Fruit fly (Drosophila melanogaster) whole organism, prepupa: ENCODE results near the gene Trc8.
A peak's percentile ranks its signal among the peaks of the same experiment; 100 is the strongest.

Experiments
- Blimp-1 ChIP-seq: fragments of 200-800 bp; sonication (Bioruptor generic); optimal IDR thresholded peaks from 3 replicates; lab custom pipeline; 2017; ENCODE audit warnings: missing biosample characterization, missing genetic modification characterization, mild to moderate bottlenecking, moderate library complexity, missing genetic modification reagents
- CG10631 ChIP-seq: fragments of 200-800 bp; sonication (Bioruptor generic); optimal IDR thresholded peaks from 2 replicates; lab custom pipeline; 2016; ENCODE audit warnings: missing biosample characterization, missing genetic modification characterization
- CG11762 ChIP-seq: fragments of 200-800 bp; sonication (Bioruptor generic); optimal IDR thresholded peaks from 3 replicates; lab custom pipeline; 2016; ENCODE audit warnings: missing biosample characterization, missing genetic modification characterization; ENCODE audit not compliant: insufficient read depth
- CG11902 ChIP-seq: fragments of 200-800 bp; sonication (Bioruptor generic); optimal IDR thresholded peaks from 3 replicates; lab custom pipeline; 2016; ENCODE audit warnings: missing biosample characterization, missing genetic modification characterization
- CG15336 ChIP-seq: fragments of 200-800 bp; sonication (Bioruptor generic); IDR thresholded peaks from 2 replicates; pipeline ENCODE4 v1.3.6; 2022; ENCODE audit warnings: missing biosample characterization, missing genetic modification characterization
- CG1621 ChIP-seq: fragments of 200-800 bp; sonication (Bioruptor generic); optimal IDR thresholded peaks from 3 replicates; lab custom pipeline; 2018; ENCODE audit warnings: missing biosample characterization, mild to moderate bottlenecking, missing genetic modification characterization
- CG16779 ChIP-seq: fragments of 200-800 bp; sonication (Bioruptor generic); optimal IDR thresholded peaks from 3 replicates; lab custom pipeline; 2017; ENCODE audit warnings: missing biosample characterization, mild to moderate bottlenecking, missing genetic modification characterization
- CG3032 ChIP-seq: fragments of 200-800 bp; optimal IDR thresholded peaks from 2 replicates; lab custom pipeline; 2019; ENCODE audit warnings: missing biosample characterization, mild to moderate bottlenecking, missing genetic modification characterization, moderate library complexity
- CG32006 ChIP-seq: fragments of 200-800 bp; sonication (Bioruptor generic); optimal IDR thresholded peaks from 3 replicates; lab custom pipeline; 2017; ENCODE audit warnings: missing biosample characterization, mild to moderate bottlenecking, missing genetic modification characterization
- CG34406 ChIP-seq: fragments of 200-800 bp; sonication (Bioruptor generic); optimal IDR thresholded peaks from 3 replicates; lab custom pipeline; 2016; ENCODE audit warnings: missing biosample characterization, missing genetic modification characterization
- CG3919 ChIP-seq: fragments of 200-800 bp; sonication (Bioruptor generic); optimal IDR thresholded peaks from 3 replicates; lab custom pipeline; 2016; ENCODE audit warnings: missing biosample characterization, missing genetic modification characterization
- CG4318 ChIP-seq: fragments of 200-800 bp; sonication (Bioruptor generic); optimal IDR thresholded peaks from 3 replicates; lab custom pipeline; 2017; ENCODE audit warnings: missing biosample characterization, mild to moderate bottlenecking, missing genetic modification characterization
- CG6163 ChIP-seq: fragments of 200-800 bp; sonication (Bioruptor generic); IDR thresholded peaks from 3 replicates; pipeline ENCODE4 v1.3.6; 2022; ENCODE audit warnings: missing biosample characterization, missing genetic modification characterization
- CG6276 ChIP-seq: fragments of 200-800 bp; sonication (Bioruptor generic); optimal IDR thresholded peaks from 2 replicates; lab custom pipeline; 2017; ENCODE audit warnings: missing biosample characterization, mild to moderate bottlenecking, missing genetic modification characterization
- CG6792 ChIP-seq: fragments of 200-800 bp; sonication (Bioruptor generic); optimal IDR thresholded peaks from 3 replicates; lab custom pipeline; 2016; ENCODE audit warnings: missing biosample characterization, missing genetic modification characterization
- CG7368 ChIP-seq: fragments of 200-800 bp; sonication (Bioruptor generic); optimal IDR thresholded peaks from 3 replicates; lab custom pipeline; 2016; ENCODE audit warnings: missing biosample characterization, missing genetic modification characterization
- CG8119 ChIP-seq: fragments of 200-800 bp; sonication (Bioruptor generic); IDR thresholded peaks from 3 replicates; pipeline ENCODE4 v1.3.6; 2022; ENCODE audit warnings: missing biosample characterization, missing genetic modification characterization
- CG8319 ChIP-seq: fragments of 200-800 bp; sonication (Bioruptor generic); optimal IDR thresholded peaks from 3 replicates; lab custom pipeline; 2016; ENCODE audit warnings: missing biosample characterization, missing genetic modification characterization
- CG8632 ChIP-seq: fragments of 200-800 bp; sonication (Bioruptor generic); optimal IDR thresholded peaks from 3 replicates; lab custom pipeline; 2016; ENCODE audit warnings: missing biosample characterization, missing genetic modification characterization
- Eip75B ChIP-seq: fragments of 200-800 bp; sonication (Bioruptor generic); optimal IDR thresholded peaks from 3 replicates; lab custom pipeline; 2016; ENCODE audit warnings: missing biosample characterization, missing genetic modification characterization
- Eip78C ChIP-seq: fragments of 200-800 bp; sonication (Bioruptor generic); peaks from one replicate; lab custom pipeline; 2016; ENCODE audit warnings: missing biosample characterization, missing genetic modification characterization
- Eip93F ChIP-seq: fragments of 200-800 bp; sonication (Bioruptor generic); optimal IDR thresholded peaks from 2 replicates; lab custom pipeline; 2016; ENCODE audit warnings: missing biosample characterization, mild to moderate bottlenecking, missing genetic modification characterization
- Ets21C ChIP-seq: fragments of 200-800 bp; sonication (Bioruptor generic); optimal IDR thresholded peaks from 3 replicates; lab custom pipeline; 2016; ENCODE audit warnings: missing biosample characterization, missing genetic modification characterization
- Gug ChIP-seq: fragments of 200-800 bp; sonication (Bioruptor generic); IDR thresholded peaks from 2 replicates; pipeline ENCODE4 v1.3.6; 2022; ENCODE audit warnings: missing biosample characterization, missing genetic modification characterization
- Hr38 ChIP-seq: sonication (Bioruptor generic); optimal IDR thresholded peaks from 2 replicates; lab custom pipeline; 2016; ENCODE audit warnings: missing biosample characterization, missing genetic modification characterization
- Hr39 ChIP-seq: fragments of 200-800 bp; sonication (Bioruptor generic); optimal IDR thresholded peaks from 2 replicates; lab custom pipeline; 2016; ENCODE audit warnings: missing biosample characterization, missing genetic modification characterization
- Lpt ChIP-seq: fragments of 200-800 bp; sonication (Bioruptor generic); optimal IDR thresholded peaks from 3 replicates; lab custom pipeline; 2016; ENCODE audit warnings: missing biosample characterization, missing genetic modification characterization
- Sox14 ChIP-seq: fragments of 200-800 bp; sonication (Bioruptor generic); optimal IDR thresholded peaks from 3 replicates; lab custom pipeline; 2016; ENCODE audit warnings: missing biosample characterization, missing genetic modification characterization
- acj6 ChIP-seq: fragments of 200-800 bp; sonication (Bioruptor generic); optimal IDR thresholded peaks from 3 replicates; lab custom pipeline; 2016; ENCODE audit warnings: missing biosample characterization, missing genetic modification characterization
- cyc ChIP-seq: fragments of 200-800 bp; sonication (Bioruptor generic); optimal IDR thresholded peaks from 3 replicates; lab custom pipeline; 2016; ENCODE audit warnings: missing biosample characterization, missing genetic modification characterization
- dsx ChIP-seq: fragments of 200-800 bp; optimal IDR thresholded peaks from 3 replicates; lab custom pipeline; 2019; ENCODE audit warnings: missing biosample characterization, mild to moderate bottlenecking, missing genetic modification characterization, moderate library complexity; ENCODE audit not compliant: poor library complexity, severe bottlenecking
- eg ChIP-seq: fragments of 200-800 bp; sonication (Bioruptor generic); IDR thresholded peaks from 3 replicates; pipeline ENCODE4 v1.3.6; 2022; ENCODE audit warnings: missing biosample characterization, missing genetic modification characterization
- fd59A ChIP-seq: fragments of 200-800 bp; sonication (Bioruptor generic); optimal IDR thresholded peaks from 2 replicates; lab custom pipeline; 2017; ENCODE audit warnings: missing biosample characterization, mild to moderate bottlenecking, missing genetic modification characterization, missing genetic modification reagents
- fd85E ChIP-seq: fragments of 200-800 bp; sonication (Bioruptor generic); optimal IDR thresholded peaks from 3 replicates; lab custom pipeline; 2016; ENCODE audit warnings: missing biosample characterization, missing genetic modification characterization
- fkh ChIP-seq: fragments of 200-800 bp; sonication (Bioruptor generic); optimal IDR thresholded peaks from 3 replicates; lab custom pipeline; 2017; ENCODE audit warnings: missing biosample characterization, mild to moderate bottlenecking, missing genetic modification characterization, moderate library complexity
- net ChIP-seq: fragments of 200-800 bp; sonication (Bioruptor generic); optimal IDR thresholded peaks from 3 replicates; lab custom pipeline; 2016; ENCODE audit warnings: missing biosample characterization, missing genetic modification characterization
- ss ChIP-seq, 2 experiments: fragments of 200-800 bp; sonication (Bioruptor generic); optimal IDR thresholded peaks; 2 replicates in 1 of 2; 3 replicates in 1 of 2; lab custom pipeline; 2017 to 2018; ENCODE audit warnings: mild to moderate bottlenecking in 2 of 2, missing biosample characterization in 2 of 2, missing genetic modification characterization in 2 of 2, moderate library complexity in 1 of 2
- svp ChIP-seq: fragments of 200-800 bp; sonication (Bioruptor generic); peaks from one replicate; lab custom pipeline; 2016; ENCODE audit warnings: missing biosample characterization, missing genetic modification characterization
- vri ChIP-seq: fragments of 200-800 bp; sonication (Bioruptor generic); optimal IDR thresholded peaks from 3 replicates; lab custom pipeline; 2016; ENCODE audit warnings: missing biosample characterization, mild to moderate bottlenecking, missing genetic modification characterization

Gene Trc8

dm6 chr3R:29458689-29459136 lies 44.9 kb downstream of the Trc8 start (continued):
- TF ChIP-seq Sox14 (GFP tag; lab: Kevin White, UChicago), result peak; percentile 60
- peak; percentile 47 for TF ChIP-seq CG34406 (GFP tag; lab: Kevin White, UChicago)
- TF ChIP-seq CG8119 (GFP tag; lab: Robert Waterston, UW), result peak; percentile 65; the same call in 2 of the 3 replicates
- no peak for TF ChIP-seq CG1621 (tag; lab: Kevin White, UChicago)
- TF ChIP-seq CG4318 (GFP tag; lab: Kevin White, UChicago), result peak; percentile 40
- TF ChIP-seq CG11762 (GFP tag; lab: Kevin White, UChicago), result no peak
- peak; percentile 28 for TF ChIP-seq CG8632 (GFP tag; lab: Kevin White, UChicago)
- TF ChIP-seq Eip75B (GFP tag; lab: Kevin White, UChicago), result peak; percentile 66

- TF ChIP-seq Gug (GFP tag; lab: Robert Waterston, UW) (no peak), Ets21C (GFP tag; lab: Kevin White, UChicago) (no peak), net (GFP tag; lab: Kevin White, UChicago) (no peak), eg (GFP tag; lab: Robert Waterston, UW) (no peak), Sox14 (GFP tag; lab: Kevin White, UChicago) (peak; percentile 33), Blimp-1 (GFP tag; lab: Kevin White, UChicago) (no peak), CG10631 (no peak), fd59A (no peak), CG15336 (GFP tag; lab: Robert Waterston, UW) (no peak), CG7368 (GFP tag; lab: Kevin White, UChicago) (no peak), CG11902 (GFP tag; lab: Kevin White, UChicago) (no peak), ss (GFP tag; optimal IDR thresholded peaks at IDR 0.05; lab: Kevin White, UChicago) (peak in 1 of 2 experiments; percentile 11), fd85E (no peak), Hr39 (GFP tag; lab: Kevin White, UChicago) (no peak), CG32006 (GFP tag; lab: Kevin White, UChicago) (no peak), CG6163 (GFP tag; lab: Robert Waterston, UW) (peak; percentile 31; the same call in 1 of the 3 replicates), Lpt (no peak), CG8632 (GFP tag; lab: Kevin White, UChicago) (no peak), cyc (GFP tag; lab: Kevin White, UChicago) (no peak), CG16779 (tag; lab: Kevin White, UChicago) (no peak), dsx (GFP tag; lab: Kevin White, UChicago) (peak; percentile 43), Eip93F (GFP tag; lab: Kevin White, UChicago) (no peak), CG1621 (tag; lab: Kevin White, UChicago) (no peak), CG6276 (GFP tag; lab: Kevin White, UChicago) (no peak), CG6792 (GFP tag; lab: Kevin White, UChicago) (no peak), CG8319 (GFP tag; lab: Kevin White, UChicago) (no peak), Eip78C (GFP tag; lab: Kevin White, UChicago) (peak; percentile 54), fkh (peak; percentile 54), CG3032 (no peak), vri (GFP tag; lab: Kevin White, UChicago) (no peak), svp (GFP tag; lab: Kevin White, UChicago) (no peak)
Observed at dm6 chr3R:29457779-29458382, 45.7 kb downstream of the Trc8 start.

dm6 chr3R:29457215-29457614 lies 46.4 kb downstream of the Trc8 start:
- TF ChIP-seq Hr38 (no peak), acj6 (no peak), CG6792 (GFP tag; lab: Kevin White, UChicago) (no peak), fd59A (no peak), CG16779 (tag; lab: Kevin White, UChicago) (no peak), CG11762 (GFP tag; lab: Kevin White, UChicago) (no peak), CG8119 (GFP tag; lab: Robert Waterston, UW) (peak; percentile 23; the same call in 1 of the 3 replicates), Eip75B (GFP tag; lab: Kevin White, UChicago) (no peak), CG6276 (GFP tag; lab: Kevin White, UChicago) (no peak), eg (GFP tag; lab: Robert Waterston, UW) (no peak; the same call in 2 of the 3 replicates), svp (GFP tag; lab: Kevin White, UChicago) (peak; percentile 45), CG8319 (GFP tag; lab: Kevin White, UChicago) (no peak), CG6163 (GFP tag; lab: Robert Waterston, UW) (peak; percentile 6; the same call in 1 of the 3 replicates), Blimp-1 (GFP tag; lab: Kevin White, UChicago) (no peak), CG1621 (tag; lab: Kevin White, UChicago) (no peak), CG15336 (GFP tag; lab: Robert Waterston, UW) (peak; percentile 47; the same call in 1 of the 2 replicates), CG3919 (GFP tag; lab: Kevin White, UChicago) (no peak)
